Fruit fly (Drosophila melanogaster): ENCODE measurements around the gene mtrm.

The mtrm gene

DNA sequence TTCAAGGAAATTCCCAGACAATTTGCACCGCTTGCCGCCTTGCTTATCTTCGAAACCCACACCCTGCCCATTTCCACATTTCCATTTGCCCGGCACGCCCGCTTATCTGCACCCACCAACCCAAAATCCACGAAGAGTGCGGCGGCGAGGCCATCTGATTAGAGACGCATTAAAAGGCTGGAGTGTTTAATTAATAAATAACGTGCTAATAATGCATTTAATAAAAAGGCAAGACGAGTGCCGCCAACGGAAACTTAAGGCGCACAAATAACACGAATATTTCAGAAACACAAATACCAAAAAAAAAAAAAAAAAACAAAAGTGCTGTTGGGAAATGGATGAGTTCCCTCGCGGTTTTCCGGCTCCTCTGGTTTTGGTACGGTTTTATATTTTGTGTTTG, 40.2 kb downstream of the mtrm start:
- TF ChIP-seq fd96Cb (tag; optimal IDR thresholded peaks at IDR 0.05) (no peak), ato (GFP tag; IDR thresholded peaks at IDR 0.05; ENCODE audit: partially characterized antibody) (no peak), CG34224 (GFP tag; IDR thresholded peaks at IDR 0.05; ENCODE audit: partially characterized antibody) (no peak), fd3F (GFP tag; optimal IDR thresholded peaks at IDR 0.05) (no peak), lab (GFP tag; optimal IDR thresholded peaks at IDR 0.05) (no peak), salm (tag; optimal IDR thresholded peaks at IDR 0.05) (no peak), CG3407 (GFP tag; optimal IDR thresholded peaks at IDR 0.05) (no peak), yki (optimal IDR thresholded peaks at IDR 0.05) (no peak), CG30020 (tag; optimal IDR thresholded peaks at IDR 0.05) (no peak), CG9932 (GFP tag; IDR thresholded peaks at IDR 0.05) (no peak), CG15479 (GFP tag; optimal IDR thresholded peaks at IDR 0.05) (peak; percentile 45), so (GFP tag; IDR thresholded peaks at IDR 0.05) (no peak), cato (GFP tag; optimal IDR thresholded peaks at IDR 0.05; ENCODE audit: borderline replicate concordance) (no peak), CG12104 (GFP tag; optimal IDR thresholded peaks at IDR 0.05) (no peak), fd102C (GFP tag; optimal IDR thresholded peaks at IDR 0.05) (no peak), run (tag; optimal IDR thresholded peaks at IDR 0.05) (peak; percentile 5), exex (tag; optimal IDR thresholded peaks at IDR 0.05) (peak; percentile 89), D (optimal IDR thresholded peaks at IDR 0.05) (no peak), D (GFP tag; optimal IDR thresholded peaks at IDR 0.05) (no peak), schlank (tag; optimal IDR thresholded peaks at IDR 0.05) (no peak), GATAe (GFP tag; conservative IDR thresholded peaks at IDR 0.05) (0 out of 2 replicates have a peak, but pooled peaks have one; percentile 18), Usf (GFP tag; optimal IDR thresholded peaks at IDR 0.05) (no peak), slbo (GFP tag; IDR thresholded peaks at IDR 0.05) (0 out of 2 replicates have a peak, but pooled peaks have one; percentile 23), E2f2 (GFP tag; IDR thresholded peaks at IDR 0.05) (peak; percentile 23; the same call in 1 of the 2 replicates), CG15011 (GFP tag; optimal IDR thresholded peaks at IDR 0.05) (no peak), zf30C (GFP tag; optimal IDR thresholded peaks at IDR 0.05) (no peak), zen (tag; optimal IDR thresholded peaks at IDR 0.05) (peak; percentile 23), grn (GFP tag; optimal IDR thresholded peaks at IDR 0.05) (peak; percentile 51), Rfx (GFP tag; IDR thresholded peaks at IDR 0.05) (0 out of 2 replicates have a peak, but pooled peaks have one; percentile 11), nom (GFP tag; optimal IDR thresholded peaks at IDR 0.05) (no peak), CG14965 (GFP tag; optimal IDR thresholded peaks at IDR 0.05; ENCODE audit: borderline replicate concordance) (no peak), prd (optimal IDR thresholded peaks at IDR 0.05) (no peak), prd (GFP tag; IDR thresholded peaks at IDR 0.05) (no peak), CG3995 (GFP tag; optimal IDR thresholded peaks at IDR 0.05) (no peak), Hmr (GFP tag; optimal IDR thresholded peaks at IDR 0.05) (no peak), jigr1 (GFP tag; IDR thresholded peaks at IDR 0.05) (no peak), Hr78 (GFP tag; optimal IDR thresholded peaks at IDR 0.05) (no peak), Atf6 (GFP tag; IDR thresholded peaks at IDR 0.05) (peak; percentile 18; the same call in 1 of the 2 replicates), Meics (GFP tag; optimal IDR thresholded peaks at IDR 0.05) (no peak), ken (GFP tag; IDR thresholded peaks at IDR 0.05) (no peak), CG12071 (GFP tag; optimal IDR thresholded peaks at IDR 0.05) (no peak), chinmo (GFP tag; IDR thresholded peaks at IDR 0.05; ENCODE audit: partially characterized antibody) (peak; percentile 65; the same call in 2 of the 4 replicates), sd (tag; optimal IDR thresholded peaks at IDR 0.05) (peak; percentile 68)
